Worm (Caenorhabditis elegans) whole organism, L2 larva: ENCODE results near the gene sid-2.
A peak's percentile ranks its signal among the peaks of the same experiment; 100 is the strongest.

Experiments
- C34F6.9 ChIP-seq: fragments of 150-350 bp; optimal IDR thresholded peaks from 2 replicates; lab custom pipeline; 2014; ENCODE audit warnings: missing biosample characterization, missing genetic modification characterization
- F13H6.1 ChIP-seq: sonication (generic microtip); optimal IDR thresholded peaks from 2 replicates; lab custom pipeline; 2016; ENCODE audit warnings: missing genetic modification characterization, missing compliant biosample characterization
- R02D3.7 ChIP-seq: fragments of 150-350 bp; optimal IDR thresholded peaks from 2 replicates; lab custom pipeline; 2014; ENCODE audit warnings: missing biosample characterization, missing genetic modification characterization
- ZK546.5 ChIP-seq: sonication (generic microtip); optimal IDR thresholded peaks from 2 replicates; lab custom pipeline; 2017; ENCODE audit warnings: missing biosample characterization, missing genetic modification characterization
- alr-1 ChIP-seq: fragments of 150-350 bp; optimal IDR thresholded peaks from 2 replicates; lab custom pipeline; 2014; ENCODE audit warnings: missing biosample characterization, missing genetic modification characterization
- ama-1 ChIP-seq: fragments of 150-350 bp; optimal IDR thresholded peaks from 2 replicates; lab custom pipeline; 2018; ENCODE audit warnings: inconsistent platforms
- ceh-82 ChIP-seq: fragments of 150-350 bp; optimal IDR thresholded peaks from 2 replicates; lab custom pipeline; 2014; ENCODE audit warnings: missing biosample characterization, missing genetic modification characterization
- crh-2 ChIP-seq: sonication (generic microtip); optimal IDR thresholded peaks from 2 replicates; lab custom pipeline; 2017; ENCODE audit warnings: missing biosample characterization, missing genetic modification characterization
- dmd-4 ChIP-seq: sonication (generic microtip); optimal IDR thresholded peaks from 2 replicates; lab custom pipeline; 2017; ENCODE audit warnings: missing biosample characterization, missing genetic modification characterization
- egl-27 ChIP-seq: sonication (generic microtip); optimal IDR thresholded peaks from 3 replicates; lab custom pipeline; 2017; ENCODE audit warnings: missing biosample characterization, missing genetic modification reagents, missing genetic modification characterization
- fos-1 ChIP-seq: fragments of 150-350 bp; optimal IDR thresholded peaks from 2 replicates; lab custom pipeline; 2014; ENCODE audit warnings: missing biosample characterization, missing genetic modification characterization
- gmeb-1 ChIP-seq: fragments of 150-350 bp; optimal IDR thresholded peaks from 2 replicates; lab custom pipeline; 2014; ENCODE audit warnings: missing biosample characterization, missing genetic modification characterization
- lin-11 ChIP-seq: fragments of 150-350 bp; sonication (generic microtip); optimal IDR thresholded peaks from 2 replicates; lab custom pipeline; 2014; ENCODE audit warnings: missing biosample characterization, missing genetic modification characterization, inconsistent platforms, mixed read lengths
- lin-39 ChIP-seq: fragments of 150-350 bp; optimal IDR thresholded peaks from 2 replicates; lab custom pipeline; 2014; ENCODE audit warnings: missing biosample characterization, missing genetic modification reagents, missing genetic modification characterization
- lsy-2 ChIP-seq, 2 experiments: fragments of 150-350 bp in 1 of 2; sonication (generic microtip) in 1 of 2; optimal IDR thresholded peaks; 2 replicates each; lab custom pipeline; 2014 to 2017; ENCODE audit warnings: missing biosample characterization in 2 of 2, missing genetic modification characterization in 2 of 2
- mbf-1 ChIP-seq: sonication (generic microtip); optimal IDR thresholded peaks from 2 replicates; lab custom pipeline; 2017; ENCODE audit warnings: missing biosample characterization, missing genetic modification characterization
- mdl-1 ChIP-seq, 2 experiments: fragments of 150-350 bp in 1 of 2; sonication (generic microtip) in 1 of 2; optimal IDR thresholded peaks; 2 replicates each; lab custom pipeline; 2017; ENCODE audit warnings: missing biosample characterization in 2 of 2, missing genetic modification characterization in 2 of 2
- nhr-10 ChIP-seq: sonication (generic microtip); optimal IDR thresholded peaks from 2 replicates; lab custom pipeline; 2017; ENCODE audit warnings: missing biosample characterization, missing genetic modification characterization
- nhr-12 ChIP-seq: fragments of 150-350 bp; optimal IDR thresholded peaks from 2 replicates; lab custom pipeline; 2014; ENCODE audit warnings: missing biosample characterization, missing genetic modification characterization
- nhr-129 ChIP-seq: fragments of 150-350 bp; optimal IDR thresholded peaks from 2 replicates; lab custom pipeline; 2014; ENCODE audit warnings: missing biosample characterization, missing genetic modification characterization
- nhr-21 ChIP-seq: fragments of 150-350 bp; optimal IDR thresholded peaks from 2 replicates; lab custom pipeline; 2014; ENCODE audit warnings: missing biosample characterization, missing genetic modification characterization
- nhr-23 ChIP-seq: fragments of 150-350 bp; optimal IDR thresholded peaks from 2 replicates; lab custom pipeline; 2014; ENCODE audit warnings: missing biosample characterization, missing genetic modification reagents, missing genetic modification characterization
- nhr-6 ChIP-seq: fragments of 150-350 bp; optimal IDR thresholded peaks from 2 replicates; lab custom pipeline; 2014; ENCODE audit warnings: missing biosample characterization, missing genetic modification characterization
- peb-1 ChIP-seq: fragments of 150-350 bp; optimal IDR thresholded peaks from 2 replicates; lab custom pipeline; 2014; ENCODE audit warnings: missing biosample characterization, missing genetic modification characterization
- sem-4 ChIP-seq: fragments of 150-350 bp; optimal IDR thresholded peaks from 2 replicates; lab custom pipeline; 2014; ENCODE audit warnings: missing biosample characterization, missing genetic modification reagents, missing genetic modification characterization
- skn-1 ChIP-seq: sonication (generic microtip); optimal IDR thresholded peaks from 2 replicates; lab custom pipeline; 2017; ENCODE audit warnings: missing biosample characterization, missing genetic modification characterization
- sma-3 ChIP-seq: sonication (generic microtip); optimal IDR thresholded peaks from 2 replicates; lab custom pipeline; 2016; ENCODE audit warnings: missing genetic modification reagents, missing genetic modification characterization, missing compliant biosample characterization
- sma-9 ChIP-seq, 2 experiments: fragments of 150-350 bp in 1 of 2; sonication (generic microtip) in 1 of 2; optimal IDR thresholded peaks; 2 replicates each; lab custom pipeline; 2014 to 2016; ENCODE audit warnings: missing genetic modification characterization in 2 of 2, mild to moderate bottlenecking in 1 of 2, missing biosample characterization in 1 of 2, missing compliant biosample characterization in 1 of 2, missing genetic modification reagents in 1 of 2, moderate library complexity in 1 of 2
- snpc-4 ChIP-seq: fragments of 150-350 bp; optimal IDR thresholded peaks from 2 replicates; lab custom pipeline; 2014; ENCODE audit warnings: missing biosample characterization, missing genetic modification characterization
- ztf-1 ChIP-seq: fragments of 200-800 bp; sonication (Bioruptor generic); conservative IDR thresholded peaks from 2 replicates; pipeline ENCODE4 v1.3.6; 2022; ENCODE audit warnings: missing genetic modification characterization, missing compliant biosample characterization
- ztf-11 ChIP-seq: sonication (generic microtip); optimal IDR thresholded peaks from 2 replicates; lab custom pipeline; 2017; ENCODE audit warnings: missing biosample characterization, missing genetic modification characterization

Gene sid-2

DNA sequence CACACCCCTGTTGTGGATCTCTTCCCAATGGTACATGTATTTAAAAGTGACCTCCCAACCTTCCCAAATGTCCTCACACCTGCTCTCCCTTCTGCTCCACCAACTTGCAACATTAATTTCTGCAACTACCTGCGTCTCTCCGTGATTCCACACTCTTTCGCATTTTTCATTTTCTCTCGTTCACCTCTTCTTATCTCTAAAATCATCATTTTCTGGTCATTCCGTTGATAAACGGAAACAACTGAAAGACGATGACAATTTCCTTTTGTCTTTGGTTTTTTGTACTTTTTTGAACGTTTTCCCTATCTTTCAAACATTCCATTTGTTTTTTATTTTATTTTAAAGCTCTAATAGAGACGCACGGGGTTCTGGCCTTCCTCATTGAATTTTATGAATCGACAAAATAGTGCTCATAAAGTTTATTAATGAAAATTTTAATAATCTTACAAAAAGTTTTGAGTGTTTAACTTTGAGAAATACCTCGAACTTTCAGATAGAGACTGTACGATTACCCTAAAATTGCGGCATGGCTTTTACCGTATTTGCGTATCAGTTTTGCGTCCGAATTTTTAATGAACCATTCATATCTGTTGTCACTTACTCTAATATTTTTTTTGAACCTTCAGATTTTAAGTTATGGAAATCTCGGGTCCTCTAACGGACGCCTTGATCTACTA, 6.5 kb upstream of the sid-2 start, which contains the start of gene aqp-11:
Gene aqp-11, plus strand, starts transcription at position 627 of the 677 bp plus-strand sequence.
- TF ChIP-seq R02D3.7 (tag; lab: Kevin White, UChicago) = no peak
- TF ChIP-seq fos-1 (tag; lab: Kevin White, UChicago) = peak; percentile 95
- no peak for TF ChIP-seq snpc-4
- peak; percentile 9 for TF ChIP-seq crh-2 (tag; lab: Kevin White, UChicago)
- peak; percentile 98 for TF ChIP-seq skn-1 (tag; lab: Kevin White, UChicago)
- TF ChIP-seq, all 48 proteins: peak for 3

- TF ChIP-seq egl-27 (no peak), sma-3 (no peak), ama-1 (no peak), sma-9 (GFP tag; optimal IDR thresholded peaks at IDR 0.05; lab: Kevin White, UChicago) (no peak), sma-9 (tag; optimal IDR thresholded peaks at IDR 0.05; lab: Kevin White, UChicago) (no peak), snpc-4 (no peak), ZK546.5 (tag; lab: Kevin White, UChicago) (no peak), ztf-11 (tag; lab: Kevin White, UChicago) (no peak)
Measured at ce11 chrIII:13682019-13682418, 2.8 kb downstream of the sid-2 start.

DNA sequence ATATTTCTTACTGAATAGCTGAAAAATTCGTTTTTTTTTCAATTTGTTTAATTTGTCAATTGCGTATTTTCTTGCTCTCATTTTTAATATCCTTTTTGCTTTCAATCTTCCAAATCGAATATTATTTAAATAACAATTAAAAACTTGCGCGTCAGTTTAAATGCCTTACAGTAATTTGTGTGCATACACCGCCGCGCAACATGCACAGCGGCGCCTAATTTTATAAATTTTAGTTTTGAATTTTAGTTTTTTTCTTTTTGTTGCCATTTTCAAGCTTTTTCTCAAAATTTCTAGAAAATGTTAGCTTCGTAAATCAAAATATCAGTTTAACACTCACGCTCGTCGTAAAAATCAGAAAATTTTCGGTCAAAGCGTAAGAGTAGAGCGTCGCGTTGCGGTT, 4.0 kb downstream of the sid-2 start:
- TF ChIP-seq dmd-4 (tag; lab: Kevin White, UChicago) (no peak), lin-11 (tag; lab: Kevin White, UChicago) (no peak), crh-2 (tag; lab: Kevin White, UChicago) (no peak), ceh-82 (no peak), egl-27 (no peak), ama-1 (no peak)

ce11 chrIII:13684236-13684635, 5.0 kb downstream of the sid-2 start:
- TF ChIP-seq nhr-10 (tag; lab: Kevin White, UChicago) (no peak), lin-39 (tag; lab: Kevin White, UChicago) (no peak), peb-1 (no peak), nhr-6 (no peak), lin-11 (tag; lab: Kevin White, UChicago) (no peak), snpc-4 (no peak), ztf-1 (GFP tag; lab: Robert Waterston, UW) (no peak), mbf-1 (tag; lab: Kevin White, UChicago) (no peak), fos-1 (tag; lab: Kevin White, UChicago) (no peak)

- TF ChIP-seq peb-1 = no peak
Measured at ce11 chrIII:13686309-13686708, 7.1 kb downstream of the sid-2 start, which contains the start of gene dyf-2. Gene dyf-2, minus strand, starts transcription at chrIII:13686445.

ce11 chrIII:13687211-13687610, 8.0 kb downstream of the sid-2 start, which contains the start of gene cul-2:
Gene cul-2, plus strand, starts transcription at chrIII:13687269.
- TF ChIP-seq ama-1 (no peak), nhr-129 (tag; lab: Kevin White, UChicago) (peak; percentile 32), lsy-2 (tag; optimal IDR thresholded peaks at IDR 0.05; lab: Kevin White, UChicago) (peak in 1 of 2 experiments; percentile 34), C34F6.9 (tag; lab: Kevin White, UChicago) (peak; percentile 46)

ce11 chrIII:13692555-13692954, 13.3 kb downstream of the sid-2 start, which contains the start of gene cyn-2:
Gene cyn-2, plus strand, starts transcription at chrIII:13692668.
- no peak for TF ChIP-seq ztf-11 (tag; lab: Kevin White, UChicago)
- TF ChIP-seq mdl-1 (tag; optimal IDR thresholded peaks at IDR 0.05; lab: Kevin White, UChicago) = no peak
- no peak for TF ChIP-seq snpc-4
- TF ChIP-seq nhr-10 (tag; lab: Kevin White, UChicago) = no peak
- no peak for TF ChIP-seq R02D3.7 (tag; lab: Kevin White, UChicago)
- TF ChIP-seq nhr-6 = no peak
- no peak for TF ChIP-seq egl-27
- TF ChIP-seq crh-2 (tag; lab: Kevin White, UChicago) = no peak
- TF ChIP-seq C34F6.9 (tag; lab: Kevin White, UChicago) = no peak
- TF ChIP-seq alr-1 (tag; lab: Kevin White, UChicago) = no peak
- no peak for TF ChIP-seq ama-1
- TF ChIP-seq nhr-12 (tag; lab: Kevin White, UChicago) = no peak
- no peak for TF ChIP-seq nhr-23
- no peak for TF ChIP-seq sem-4 (tag; lab: Kevin White, UChicago)
- no peak for TF ChIP-seq ceh-82
- TF ChIP-seq mbf-1 (tag; lab: Kevin White, UChicago) = no peak
- TF ChIP-seq nhr-21 (tag; lab: Kevin White, UChicago) = no peak
- no peak for TF ChIP-seq F13H6.1
- no peak for TF ChIP-seq gmeb-1
